Worm (Caenorhabditis elegans) whole organism, L4 larva: Measurements from ENCODE around the gene Y46G5A.29.

Source experiments
- R02D3.7 ChIP-seq: fragments of 150-350 bp; sonication (generic microtip); optimal IDR thresholded peaks from 3 replicates; lab custom pipeline; 2014; ENCODE audit warnings: missing biosample characterization, missing genetic modification characterization
- cey-2 ChIP-seq: sonication (generic microtip); optimal IDR thresholded peaks from 3 replicates; lab custom pipeline; 2017; ENCODE audit warnings: missing genetic modification characterization, mild to moderate bottlenecking, missing compliant biosample characterization, antibody characterized with exemption, borderline replicate concordance; ENCODE audit not compliant: insufficient read depth
- daf-16 ChIP-seq, 3 experiments: sonication (generic microtip); optimal IDR thresholded peaks; 2 replicates each; lab custom pipeline; 2016 to 2017; ENCODE audit warnings: missing genetic modification characterization in 3 of 3, missing genetic modification reagents in 3 of 3, mild to moderate bottlenecking in 2 of 3, missing compliant biosample characterization in 2 of 3, missing biosample characterization in 1 of 3, moderate library complexity in 1 of 3
- dmd-6 ChIP-seq: fragments of 200-800 bp; sonication (Bioruptor generic); IDR thresholded peaks from 2 replicates; pipeline ENCODE4 v1.3.6; 2022; ENCODE audit warnings: missing genetic modification reagents, missing genetic modification characterization, missing compliant biosample characterization
- dmd-8 ChIP-seq: fragments of 200-800 bp; sonication (Bioruptor generic); IDR thresholded peaks from 2 replicates; pipeline ENCODE4 v1.3.6; 2022; ENCODE audit warnings: missing genetic modification characterization, missing compliant biosample characterization
- duxl-1 ChIP-seq: sonication (generic microtip); optimal IDR thresholded peaks from 2 replicates; lab custom pipeline; 2016; ENCODE audit warnings: mild to moderate bottlenecking, missing genetic modification characterization, moderate library complexity, missing compliant biosample characterization; ENCODE audit not compliant: poor library complexity
- egl-27 ChIP-seq: sonication (generic microtip); optimal IDR thresholded peaks from 3 replicates; lab custom pipeline; 2017; ENCODE audit warnings: missing biosample characterization, missing genetic modification reagents, missing genetic modification characterization
- egl-43 ChIP-seq: fragments of 200-800 bp; sonication (Bioruptor generic); IDR thresholded peaks from 2 replicates; pipeline ENCODE4 v1.3.6; 2022; ENCODE audit warnings: missing genetic modification reagents, missing genetic modification characterization, missing compliant biosample characterization
- gei-8 ChIP-seq: fragments of 200-800 bp; sonication (Bioruptor generic); optimal IDR thresholded peaks from 2 replicates; lab custom pipeline; 2018; ENCODE audit warnings: mild to moderate bottlenecking, missing genetic modification characterization, missing compliant biosample characterization
- hlh-11 ChIP-seq: fragments of 200-800 bp; sonication (Bioruptor generic); optimal IDR thresholded peaks from 2 replicates; lab custom pipeline; 2018; ENCODE audit warnings: mild to moderate bottlenecking, missing genetic modification characterization, missing compliant biosample characterization
- hlh-30 ChIP-seq: sonication (generic microtip); optimal IDR thresholded peaks from 2 replicates; lab custom pipeline; 2017; ENCODE audit warnings: antibody characterized with exemption, mild to moderate bottlenecking, missing genetic modification characterization, missing compliant biosample characterization; ENCODE audit not compliant: insufficient read depth
- lin-1 ChIP-seq: fragments of 200-800 bp; sonication (Bioruptor generic); IDR thresholded peaks from 2 replicates; pipeline ENCODE4 v1.3.6; 2022; ENCODE audit warnings: missing genetic modification reagents, missing genetic modification characterization, missing compliant biosample characterization
- lin-13 ChIP-seq: fragments of 150-350 bp; optimal IDR thresholded peaks from 2 replicates; lab custom pipeline; 2014; ENCODE audit warnings: missing biosample characterization, missing genetic modification reagents, missing genetic modification characterization
- lin-29 ChIP-seq: fragments of 200-800 bp; sonication (Bioruptor generic); IDR thresholded peaks from 2 replicates; pipeline ENCODE4 v1.3.6; 2022; ENCODE audit warnings: missing genetic modification reagents, missing genetic modification characterization, missing compliant biosample characterization
- mdt-29 ChIP-seq: fragments of 200-800 bp; sonication (Bioruptor generic); IDR thresholded peaks from 2 replicates; pipeline ENCODE4 v1.3.6; 2022; ENCODE audit warnings: missing genetic modification reagents, missing genetic modification characterization, missing compliant biosample characterization
- mep-1 ChIP-seq: fragments of 150-350 bp; sonication (generic microtip); optimal IDR thresholded peaks from 3 replicates; lab custom pipeline; 2014; ENCODE audit warnings: missing biosample characterization, missing genetic modification characterization
- mes-2 ChIP-seq: sonication (generic microtip); optimal IDR thresholded peaks from 2 replicates; lab custom pipeline; 2016; ENCODE audit warnings: missing genotype, mild to moderate bottlenecking, missing genetic modification characterization, missing compliant biosample characterization; ENCODE audit not compliant: poor library complexity, severe bottlenecking
- nhr-10 ChIP-seq: fragments of 150-350 bp; optimal IDR thresholded peaks from 2 replicates; lab custom pipeline; 2014; ENCODE audit warnings: missing biosample characterization, missing genetic modification characterization
- nhr-11 ChIP-seq: fragments of 150-350 bp; optimal IDR thresholded peaks from 2 replicates; lab custom pipeline; 2014; ENCODE audit warnings: missing biosample characterization, missing genetic modification characterization
- nhr-28 ChIP-seq: fragments of 150-350 bp; optimal IDR thresholded peaks from 2 replicates; lab custom pipeline; 2014; ENCODE audit warnings: missing biosample characterization, missing genetic modification characterization
- nhr-42 ChIP-seq: fragments of 200-800 bp; sonication (Bioruptor generic); IDR thresholded peaks from 2 replicates; pipeline ENCODE4 v1.3.6; 2022; ENCODE audit warnings: missing genetic modification characterization, missing compliant biosample characterization
- nhr-6 ChIP-seq: fragments of 150-350 bp; optimal IDR thresholded peaks from 2 replicates; lab custom pipeline; 2014; ENCODE audit warnings: missing biosample characterization, missing genetic modification characterization
- nhr-76 ChIP-seq: fragments of 150-350 bp; optimal IDR thresholded peaks from 2 replicates; lab custom pipeline; 2014; ENCODE audit warnings: missing biosample characterization, missing genetic modification characterization
- pha-4 ChIP-seq, 2 experiments: fragments of 150-350 bp in 1 of 2; fragments of 200-800 bp in 1 of 2; sonication (Bioruptor generic) in 1 of 2; IDR thresholded peaks in 1 of 2; optimal IDR thresholded peaks in 1 of 2; 2 replicates each; pipeline versions ENCODE4 v1.3.6 to Lab custom; 2014 to 2022; ENCODE audit warnings: missing genetic modification characterization in 2 of 2, missing genetic modification reagents in 2 of 2, missing biosample characterization in 1 of 2, missing compliant biosample characterization in 1 of 2
- pqm-1 ChIP-seq: sonication (generic microtip); optimal IDR thresholded peaks from 2 replicates; lab custom pipeline; 2017; ENCODE audit warnings: missing biosample characterization, missing genetic modification characterization
- sdz-12 ChIP-seq: fragments of 200-800 bp; sonication (Bioruptor generic); optimal IDR thresholded peaks from 2 replicates; lab custom pipeline; 2018; ENCODE audit warnings: mild to moderate bottlenecking, missing genetic modification characterization, missing compliant biosample characterization
- spr-3 ChIP-seq: fragments of 200-800 bp; sonication (Bioruptor generic); optimal IDR thresholded peaks from 2 replicates; lab custom pipeline; 2018; ENCODE audit warnings: mild to moderate bottlenecking, missing genetic modification characterization, missing compliant biosample characterization
- tag-97 ChIP-seq: fragments of 200-800 bp; sonication (Bioruptor generic); IDR thresholded peaks from 2 replicates; pipeline ENCODE4 v1.3.6; 2022; ENCODE audit warnings: missing genetic modification characterization, missing compliant biosample characterization
- tra-1 ChIP-seq: fragments of 200-800 bp; sonication (Bioruptor generic); IDR thresholded peaks from 2 replicates; pipeline ENCODE4 v1.3.6; 2022; ENCODE audit warnings: missing genetic modification reagents, missing genetic modification characterization, missing compliant biosample characterization
- unc-62 ChIP-seq, 3 experiments: fragments of 150-350 bp in 1 of 3; sonication (generic microtip); optimal IDR thresholded peaks in 2 of 3; peaks in 1 of 3; 1 replicate in 1 of 3; 2 replicates in 2 of 3; lab custom pipeline; 2014 to 2017; ENCODE audit warnings: missing biosample characterization in 3 of 3, missing genetic modification characterization in 3 of 3, missing genetic modification reagents in 3 of 3, missing genotype in 1 of 3
- vab-7 ChIP-seq: fragments of 200-800 bp; sonication (Bioruptor generic); IDR thresholded peaks from 2 replicates; pipeline ENCODE4 v1.3.6; 2022; ENCODE audit warnings: missing genetic modification reagents, missing genetic modification characterization, missing compliant biosample characterization
- zfp-2 ChIP-seq: sonication (generic microtip); optimal IDR thresholded peaks from 2 replicates; lab custom pipeline; 2016; ENCODE audit warnings: mild to moderate bottlenecking, missing genetic modification characterization, missing compliant biosample characterization
- zip-2 ChIP-seq: fragments of 150-350 bp; optimal IDR thresholded peaks from 2 replicates; lab custom pipeline; 2014; ENCODE audit warnings: missing biosample characterization, missing genetic modification characterization

Y46G5A.29 gene

ce11 chrII:12897942-12898341, 41.9 kb downstream of the Y46G5A.29 start, which contains the start of gene clec-64:
TSS of gene clec-64 (plus strand) at chrII:12898242.
- TF ChIP-seq pha-4 (GFP tag; IDR thresholded peaks at IDR 0.05; lab: Robert Waterston, UW) (no peak), pha-4 (tag; optimal IDR thresholded peaks at IDR 0.05; lab: Kevin White, UChicago) (no peak), vab-7 (GFP tag; lab: Robert Waterston, UW) (no peak), tag-97 (GFP tag; lab: Robert Waterston, UW) (no peak), mes-2 (tag; lab: Kevin White, UChicago) (no peak), gei-8 (GFP tag; lab: Kevin White, UChicago) (no peak), nhr-10 (tag; lab: Kevin White, UChicago) (no peak), R02D3.7 (tag; lab: Kevin White, UChicago) (no peak), nhr-42 (no peak), daf-16 (GFP tag; optimal IDR thresholded peaks at IDR 0.05; lab: Kevin White, UChicago) (no peak), daf-16 (tag; optimal IDR thresholded peaks at IDR 0.05; lab: Kevin White, UChicago) (no peak), zip-2 (no peak), sdz-12 (GFP tag; lab: Kevin White, UChicago) (no peak), egl-27 (no peak), lin-13 (GFP tag; lab: Kevin White, UChicago) (no peak), cey-2 (tag; lab: Kevin White, UChicago) (no peak), mdt-29 (GFP tag; lab: Robert Waterston, UW) (no peak), lin-29 (GFP tag; lab: Robert Waterston, UW) (no peak), zfp-2 (tag; lab: Kevin White, UChicago) (no peak)

- TF ChIP-seq mep-1 (tag; lab: Kevin White, UChicago), result no peak
- TF ChIP-seq hlh-30, result no peak
- peak; percentile 47 for TF ChIP-seq pqm-1
- TF ChIP-seq dmd-6, result peak; percentile 12; the same call in 1 of the 2 replicates
- TF ChIP-seq dmd-8 (GFP tag; lab: Robert Waterston, UW), result no peak
- peak; percentile 2 for TF ChIP-seq hlh-11 (tag; lab: Kevin White, UChicago)
- TF ChIP-seq spr-3, result no peak
- no peak for TF ChIP-seq cey-2 (tag; lab: Kevin White, UChicago)
- TF ChIP-seq nhr-28, result peak; percentile 39
- no peak for TF ChIP-seq tra-1 (GFP tag; lab: Robert Waterston, UW)
- TF ChIP-seq, all 104 proteins: peak for 4
Observed at ce11 chrII:12901025-12901424, 45.0 kb downstream of the Y46G5A.29 start, which contains the start of gene clec-65. TSS of gene clec-65 (plus strand) at chrII:12901325.

ce11 chrII:12904174-12904573, 48.2 kb downstream of the Y46G5A.29 start, which contains the start of gene clec-66:
TSS of gene clec-66 (plus strand) at chrII:12904398.
- peak; percentile 47; the same call in 1 of the 2 replicates for TF ChIP-seq dmd-6
- TF ChIP-seq duxl-1 (tag; lab: Kevin White, UChicago), result no peak
- TF ChIP-seq sdz-12 (GFP tag; lab: Kevin White, UChicago), result no peak
- TF ChIP-seq lin-1 (GFP tag; lab: Robert Waterston, UW), result no peak
- peak; percentile 67 for TF ChIP-seq pqm-1
- no peak for TF ChIP-seq nhr-76 (tag; lab: Kevin White, UChicago)
- TF ChIP-seq egl-27, result no peak
- no peak for TF ChIP-seq nhr-11 (tag; lab: Kevin White, UChicago)
- peak; percentile 30 for TF ChIP-seq nhr-6
- TF ChIP-seq, all 104 proteins: peak for 3

- peak in 1 of 2 experiments; percentile 13 for TF ChIP-seq unc-62 (GFP tag; optimal IDR thresholded peaks at IDR 0.05 in 1 of 2; lab: Kevin White, UChicago)
- no peak for TF ChIP-seq unc-62 (tag; optimal IDR thresholded peaks at IDR 0.05; lab: Kevin White, UChicago)
- TF ChIP-seq lin-29 (GFP tag; lab: Robert Waterston, UW), result no peak
- no peak for TF ChIP-seq egl-43 (GFP tag; lab: Robert Waterston, UW)
Observed at ce11 chrII:12907070-12907469, 51.1 kb downstream of the Y46G5A.29 start, which contains the start of gene nspb-11. TSS of gene nspb-11 (plus strand) at chrII:12907370.
